Worm (Caenorhabditis elegans) whole organism, late embryonic: ENCODE data around the gene pals-21.

Experiments used
- K02D7.2 ChIP-seq: sonication (generic microtip); optimal IDR thresholded peaks from 2 replicates; lab custom pipeline; 2017; ENCODE audit warnings: mild to moderate bottlenecking, missing genetic modification characterization, missing compliant biosample characterization
- K09A11.1 ChIP-seq: sonication (generic microtip); optimal IDR thresholded peaks from 2 replicates; lab custom pipeline; 2017; ENCODE audit warnings: antibody characterized with exemption, mild to moderate bottlenecking, missing genetic modification characterization, missing compliant biosample characterization; ENCODE audit not compliant: insufficient read depth
- T23F11.4 ChIP-seq: fragments of 200-800 bp; sonication (Bioruptor generic); optimal IDR thresholded peaks from 2 replicates; lab custom pipeline; 2018; ENCODE audit warnings: mild to moderate bottlenecking, missing genetic modification characterization, missing compliant biosample characterization
- ahr-1 ChIP-seq: sonication (generic microtip); optimal IDR thresholded peaks from 2 replicates; lab custom pipeline; 2016; ENCODE audit warnings: missing genetic modification characterization, missing compliant biosample characterization
- ama-1 ChIP-seq: fragments of 150-350 bp; optimal IDR thresholded peaks from 2 replicates; lab custom pipeline; 2014
- ceh-14 ChIP-seq: sonication (generic microtip); optimal IDR thresholded peaks from 2 replicates; lab custom pipeline; 2016; ENCODE audit warnings: missing genotype, missing genetic modification characterization, missing compliant biosample characterization
- ceh-19 ChIP-seq: fragments of 200-800 bp; sonication (Bioruptor generic); optimal IDR thresholded peaks from 2 replicates; lab custom pipeline; 2018; ENCODE audit warnings: mild to moderate bottlenecking, missing genetic modification characterization, missing compliant biosample characterization
- ceh-2 ChIP-seq: sonication (generic microtip); optimal IDR thresholded peaks from 2 replicates; lab custom pipeline; 2016; ENCODE audit warnings: missing genotype, missing genetic modification characterization, missing compliant biosample characterization
- ceh-22 ChIP-seq: sonication (generic microtip); optimal IDR thresholded peaks from 2 replicates; lab custom pipeline; 2017; ENCODE audit warnings: missing biosample characterization, missing genetic modification characterization
- ceh-34 ChIP-seq: sonication (generic microtip); optimal IDR thresholded peaks from 2 replicates; lab custom pipeline; 2016; ENCODE audit warnings: mild to moderate bottlenecking, missing genetic modification characterization, missing compliant biosample characterization
- ceh-45 ChIP-seq: fragments of 200-800 bp; sonication (Bioruptor generic); IDR thresholded peaks from 2 replicates; pipeline ENCODE4 v1.3.6; 2022; ENCODE audit warnings: missing genetic modification reagents, missing genetic modification characterization, missing compliant biosample characterization
- ceh-48 ChIP-seq: sonication (generic microtip); optimal IDR thresholded peaks from 2 replicates; lab custom pipeline; 2016; ENCODE audit warnings: missing genetic modification characterization, inconsistent platforms, missing compliant biosample characterization
- ceh-9 ChIP-seq: sonication (generic microtip); optimal IDR thresholded peaks from 2 replicates; lab custom pipeline; 2016; ENCODE audit warnings: mild to moderate bottlenecking, missing genetic modification characterization, inconsistent platforms, missing compliant biosample characterization
- dmd-4 ChIP-seq: sonication (generic microtip); optimal IDR thresholded peaks from 2 replicates; lab custom pipeline; 2016; ENCODE audit warnings: borderline replicate concordance, missing genetic modification characterization, missing compliant biosample characterization
- dve-1 ChIP-seq: sonication (generic microtip); optimal IDR thresholded peaks from 2 replicates; lab custom pipeline; 2017; ENCODE audit warnings: antibody characterized with exemption, mild to moderate bottlenecking, missing genetic modification characterization, missing compliant biosample characterization
- elt-2 ChIP-seq: sonication (generic microtip); optimal IDR thresholded peaks from 2 replicates; lab custom pipeline; 2016; ENCODE audit warnings: missing genetic modification reagents, missing genetic modification characterization, missing compliant biosample characterization
- elt-4 ChIP-seq: sonication (generic microtip); optimal IDR thresholded peaks from 2 replicates; lab custom pipeline; 2016; ENCODE audit warnings: missing genetic modification characterization, missing compliant biosample characterization
- fax-1 ChIP-seq: sonication (generic microtip); optimal IDR thresholded peaks from 2 replicates; lab custom pipeline; 2016; ENCODE audit warnings: missing genotype, missing genetic modification characterization, missing compliant biosample characterization
- fkh-10 ChIP-seq: fragments of 150-350 bp; optimal IDR thresholded peaks from 2 replicates; lab custom pipeline; 2014; ENCODE audit warnings: missing biosample characterization, missing genetic modification reagents, missing genetic modification characterization
- fkh-6 ChIP-seq: sonication (generic microtip); optimal IDR thresholded peaks from 2 replicates; lab custom pipeline; 2016; ENCODE audit warnings: missing genetic modification characterization, missing compliant biosample characterization
- hlh-30 ChIP-seq: sonication (generic microtip); optimal IDR thresholded peaks from 2 replicates; lab custom pipeline; 2017; ENCODE audit warnings: antibody characterized with exemption, missing genetic modification characterization, missing compliant biosample characterization; ENCODE audit not compliant: insufficient read depth
- hlh-8 ChIP-seq: sonication (generic microtip); optimal IDR thresholded peaks from 2 replicates; lab custom pipeline; 2016; ENCODE audit warnings: missing genotype, missing genetic modification characterization, missing compliant biosample characterization
- lin-11 ChIP-seq: fragments of 200-800 bp; sonication (Bioruptor generic); optimal IDR thresholded peaks from 2 replicates; lab custom pipeline; 2018; ENCODE audit warnings: mild to moderate bottlenecking, missing genetic modification characterization, missing compliant biosample characterization
- madf-2 ChIP-seq: sonication (generic microtip); optimal IDR thresholded peaks from 2 replicates; lab custom pipeline; 2017; ENCODE audit warnings: missing genetic modification characterization, missing compliant biosample characterization
- nfya-1 ChIP-seq: sonication (generic microtip); optimal IDR thresholded peaks from 2 replicates; lab custom pipeline; 2017; ENCODE audit warnings: missing genetic modification characterization, mild to moderate bottlenecking, missing compliant biosample characterization, antibody characterized with exemption, moderate library complexity
- nhr-11 ChIP-seq: fragments of 150-350 bp; optimal IDR thresholded peaks from 2 replicates; lab custom pipeline; 2014; ENCODE audit warnings: missing biosample characterization, missing genetic modification characterization
- nhr-232 ChIP-seq: sonication (generic microtip); optimal IDR thresholded peaks from 2 replicates; lab custom pipeline; 2016; ENCODE audit warnings: missing genetic modification characterization, missing compliant biosample characterization
- odd-2 ChIP-seq: sonication (generic microtip); optimal IDR thresholded peaks from 2 replicates; lab custom pipeline; 2017; ENCODE audit warnings: antibody characterized with exemption, mild to moderate bottlenecking, missing genetic modification characterization, missing compliant biosample characterization
- pag-3 ChIP-seq: sonication (generic microtip); optimal IDR thresholded peaks from 2 replicates; lab custom pipeline; 2016; ENCODE audit warnings: missing compliant biosample characterization, missing genetic modification characterization, borderline replicate concordance
- pha-4 ChIP-seq: fragments of 150-350 bp; optimal IDR thresholded peaks from 2 replicates; lab custom pipeline; 2018; ENCODE audit warnings: missing biosample characterization, missing genetic modification reagents, missing genetic modification characterization
- pqm-1 ChIP-seq: sonication (generic microtip); optimal IDR thresholded peaks from 2 replicates; lab custom pipeline; 2016; ENCODE audit warnings: missing genetic modification characterization, missing compliant biosample characterization
- pros-1 ChIP-seq: fragments of 150-350 bp; optimal IDR thresholded peaks from 2 replicates; lab custom pipeline; 2014; ENCODE audit warnings: missing biosample characterization, missing genetic modification reagents, missing genetic modification characterization
- ref-2 ChIP-seq: sonication (generic microtip); optimal IDR thresholded peaks from 2 replicates; lab custom pipeline; 2016; ENCODE audit warnings: missing genetic modification characterization, missing compliant biosample characterization
- sox-2 ChIP-seq: fragments of 200-800 bp; sonication (Bioruptor generic); IDR thresholded peaks from 2 replicates; pipeline ENCODE4 v1.3.6; 2022; ENCODE audit warnings: missing genetic modification reagents, missing genetic modification characterization, missing compliant biosample characterization
- sox-4 ChIP-seq: sonication (generic microtip); optimal IDR thresholded peaks from 2 replicates; lab custom pipeline; 2017; ENCODE audit warnings: mild to moderate bottlenecking, missing genetic modification characterization, inconsistent platforms, missing compliant biosample characterization
- syd-9 ChIP-seq: sonication (generic microtip); optimal IDR thresholded peaks from 2 replicates; lab custom pipeline; 2016; ENCODE audit warnings: mild to moderate bottlenecking, missing genetic modification characterization, moderate library complexity, missing compliant biosample characterization
- tbx-2 ChIP-seq: sonication (generic microtip); optimal IDR thresholded peaks from 2 replicates; lab custom pipeline; 2016; ENCODE audit warnings: missing genetic modification characterization, missing compliant biosample characterization
- tbx-7 ChIP-seq: sonication (generic microtip); optimal IDR thresholded peaks from 2 replicates; lab custom pipeline; 2016; ENCODE audit warnings: missing genotype, missing genetic modification characterization, missing compliant biosample characterization
- unc-3 ChIP-seq, 2 experiments: fragments of 200-800 bp in 1 of 2; sonication (Bioruptor generic) in 1 of 2; sonication (generic microtip) in 1 of 2; conservative IDR thresholded peaks in 1 of 2; optimal IDR thresholded peaks in 1 of 2; 2 replicates each; pipeline versions ENCODE4 v1.3.6 to Lab custom; 2016 to 2022; ENCODE audit warnings: missing compliant biosample characterization in 2 of 2, missing genetic modification characterization in 2 of 2, missing genetic modification reagents in 1 of 2
- unc-42 ChIP-seq: sonication (generic microtip); optimal IDR thresholded peaks from 2 replicates; lab custom pipeline; 2016; ENCODE audit warnings: missing genotype, missing genetic modification characterization, missing compliant biosample characterization
- unc-55 ChIP-seq: sonication (generic microtip); optimal IDR thresholded peaks from 2 replicates; lab custom pipeline; 2017; ENCODE audit warnings: missing biosample characterization, missing genetic modification reagents, missing genetic modification characterization
- zip-5 ChIP-seq: sonication (generic microtip); optimal IDR thresholded peaks from 2 replicates; lab custom pipeline; 2016; ENCODE audit warnings: missing genetic modification characterization, missing compliant biosample characterization
- ztf-16 ChIP-seq: sonication (generic microtip); optimal IDR thresholded peaks from 2 replicates; lab custom pipeline; 2017; ENCODE audit warnings: missing genetic modification characterization, missing compliant biosample characterization

The pals-21 gene

ce11 chrIII:1424305-1424704, 43.9 kb upstream of the pals-21 start (continued):
- TF ChIP-seq unc-3 (GFP tag; conservative IDR thresholded peaks at IDR 0.05; lab: Robert Waterston, UW) (peak; percentile 75), unc-3 (tag; optimal IDR thresholded peaks at IDR 0.05; lab: Kevin White, UChicago) (peak; percentile 48), pqm-1 (tag; lab: Kevin White, UChicago) (peak; percentile 47), nhr-11 (no peak), ceh-45 (peak; percentile 72; the same call in 1 of the 2 replicates), dmd-4 (peak; percentile 45), dve-1 (peak; percentile 40), ceh-2 (tag; lab: Kevin White, UChicago) (peak; percentile 10), T23F11.4 (peak; percentile 9), ref-2 (peak; percentile 50), ceh-22 (tag; lab: Kevin White, UChicago) (no peak), ceh-9 (peak; percentile 38), ztf-16 (tag; lab: Kevin White, UChicago) (peak; percentile 47), ama-1 (lab: Kevin White, UChicago) (no peak), unc-55 (no peak), hlh-8 (tag; lab: Kevin White, UChicago) (no peak), pha-4 (tag; lab: Kevin White, UChicago) (no peak), zip-5 (tag; lab: Kevin White, UChicago) (no peak), hlh-30 (no peak), ceh-14 (peak; percentile 64), elt-4 (tag; lab: Kevin White, UChicago) (no peak), tbx-2 (tag; lab: Kevin White, UChicago) (peak; percentile 70), ceh-34 (tag; lab: Kevin White, UChicago) (peak; percentile 60), nhr-232 (tag; lab: Kevin White, UChicago) (peak; percentile 43), lin-11 (tag; lab: Kevin White, UChicago) (peak; percentile 41), odd-2 (tag; lab: Kevin White, UChicago) (no peak), K09A11.1 (no peak), nfya-1 (tag; lab: Kevin White, UChicago) (peak; percentile 60), fkh-10 (GFP tag; lab: Kevin White, UChicago) (no peak), ceh-19 (GFP tag; lab: Kevin White, UChicago) (peak; percentile 54), pros-1 (tag; lab: Kevin White, UChicago) (no peak), tbx-7 (tag; lab: Kevin White, UChicago) (no peak), K02D7.2 (peak; percentile 57), ceh-48 (peak; percentile 42), unc-42 (peak; percentile 37), ahr-1 (tag; lab: Kevin White, UChicago) (peak; percentile 45), elt-2 (tag; lab: Kevin White, UChicago) (peak; percentile 63), pag-3 (peak; percentile 34), fkh-6 (tag; lab: Kevin White, UChicago) (peak; percentile 73), sox-4 (tag; lab: Kevin White, UChicago) (peak; percentile 81), syd-9 (tag; lab: Kevin White, UChicago) (no peak)

ce11 chrIII:1421436-1421835, 41.0 kb upstream of the pals-21 start:
- no peak for TF ChIP-seq ceh-14
- TF ChIP-seq sox-2 (GFP tag; lab: Robert Waterston, UW) = no peak
- TF ChIP-seq fax-1 (tag; lab: Kevin White, UChicago) = no peak
- TF ChIP-seq madf-2 (tag; lab: Kevin White, UChicago) = no peak
- TF ChIP-seq unc-42 = no peak
- TF ChIP-seq fkh-6 (tag; lab: Kevin White, UChicago) = no peak
- TF ChIP-seq, all 69 proteins: peak for 0
